Worm (Caenorhabditis elegans): Measurements from ENCODE around the gene ocr-4.
"Not testable (repeated sequence)": the region's sequence is repeated elsewhere in the genome, so short reads cannot be mapped to it uniquely, and the experiment has no call there.

DNA sequence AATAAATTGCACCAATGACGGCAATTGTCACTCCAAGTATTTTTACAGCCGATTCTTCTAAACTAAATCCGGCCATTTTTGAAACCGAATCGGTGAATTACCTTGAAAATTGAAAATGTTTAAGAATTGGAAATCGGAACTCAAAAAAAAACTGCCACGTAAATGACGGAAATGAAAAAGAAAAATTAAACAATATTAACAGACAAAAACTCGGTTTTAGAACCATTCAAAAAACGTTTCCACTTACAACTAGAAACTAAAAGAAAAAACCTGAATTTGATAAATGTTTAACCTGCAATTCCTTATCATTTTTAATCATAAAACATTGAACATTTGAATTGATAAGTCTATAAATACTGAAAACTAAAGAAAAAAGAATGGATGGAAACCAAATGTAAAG, 32.4 kb upstream of the ocr-4 start, which contains the start of gene Y40C5A.4:
- TF ChIP-seq ceh-13 (GFP tag; optimal IDR thresholded peaks at IDR 0.05); ets-7 (tag; optimal IDR thresholded peaks at IDR 0.05): not testable (repeated sequence)

Data from whole organism, early embryonic.